Worm (Caenorhabditis elegans): Measurements from ENCODE around the gene srap-1.

ce11 chrII:11205783-11206182 lies 2.8 kb downstream of the srap-1 start:
- no peak for TF ChIP-seq ceh-36 (tag; optimal IDR thresholded peaks at IDR 0.05)
- TF ChIP-seq ama-1 (optimal IDR thresholded peaks at IDR 0.05), result no peak
- TF ChIP-seq ets-7 (tag; optimal IDR thresholded peaks at IDR 0.05), result no peak
- no peak for TF ChIP-seq hmbx-1 (tag; optimal IDR thresholded peaks at IDR 0.05)
- TF ChIP-seq hnd-1 (tag; optimal IDR thresholded peaks at IDR 0.05), result no peak
- no peak for TF ChIP-seq ceh-13 (GFP tag; optimal IDR thresholded peaks at IDR 0.05)

Measured in whole organism, early embryonic.